Worm (Caenorhabditis elegans): Measurements from ENCODE around the gene C49C8.1.
A peak's percentile ranks its signal among the peaks of the same experiment; 100 is the strongest.

Gene C49C8.1

ce11 chrIV:8691486-8691885, 37.1 kb downstream of the C49C8.1 start, which contains the start of the genes hst-1 and ints-6:
Gene hst-1, minus strand, starts transcription at chrIV:8691513.
Gene ints-6, plus strand, starts transcription at chrIV:8691745.
- peak; percentile 15 for TF ChIP-seq sma-3 (GFP tag; optimal IDR thresholded peaks at IDR 0.05)
- no peak for TF ChIP-seq nhr-12 (tag; optimal IDR thresholded peaks at IDR 0.05)
- TF ChIP-seq F13H6.1 (tag; optimal IDR thresholded peaks at IDR 0.05): peak; percentile 19
- TF ChIP-seq lsy-2 (tag; optimal IDR thresholded peaks at IDR 0.05): peak in 1 of 2 experiments; percentile 31
- TF ChIP-seq C34F6.9 (tag; optimal IDR thresholded peaks at IDR 0.05): peak; percentile 6
- no peak for TF ChIP-seq unc-62 (GFP tag; optimal IDR thresholded peaks at IDR 0.05)
- no peak for TF ChIP-seq dmd-4 (tag; optimal IDR thresholded peaks at IDR 0.05)
- TF ChIP-seq fos-1 (tag; optimal IDR thresholded peaks at IDR 0.05): no peak
- no peak for TF ChIP-seq egl-27 (tag; optimal IDR thresholded peaks at IDR 0.05)
- no peak for TF ChIP-seq skn-1 (tag; optimal IDR thresholded peaks at IDR 0.05)
- TF ChIP-seq unc-55 (GFP tag; optimal IDR thresholded peaks at IDR 0.05): peak; percentile 26
- TF ChIP-seq gmeb-1 (tag; optimal IDR thresholded peaks at IDR 0.05): peak; percentile 36
- TF ChIP-seq blmp-1 (tag; optimal IDR thresholded peaks at IDR 0.05; ENCODE audit: insufficient read depth): no peak

ce11 chrIV:8697436-8697835, 43.1 kb downstream of the C49C8.1 start, which contains the start of gene ttll-11:
Gene ttll-11, plus strand, starts transcription at chrIV:8697736.
- TF ChIP-seq lin-11 (tag; optimal IDR thresholded peaks at IDR 0.05) (peak; percentile 1), nhr-129 (tag; optimal IDR thresholded peaks at IDR 0.05) (no peak)

- TF ChIP-seq blmp-1 (tag; optimal IDR thresholded peaks at IDR 0.05; ENCODE audit: insufficient read depth) (no peak), nhr-25 (tag; optimal IDR thresholded peaks at IDR 0.05) (no peak), ztf-11 (tag; optimal IDR thresholded peaks at IDR 0.05) (no peak)
These were observed 51.1 kb downstream of the C49C8.1 start, which contains the start of gene H23L24.4 for ce11 chrIV:8705504-8705903. Gene H23L24.4, minus strand, starts transcription at chrIV:8705604.

All from whole organism, L2 larva.